Worm (Caenorhabditis elegans): Measurements from ENCODE around the gene hex-5.

ce11 chrX:14894380-14894779 lies 10.7 kb downstream of the hex-5 start:
- TF ChIP-seq aly-1 (tag; optimal IDR thresholded peaks at IDR 0.05) = no peak
- TF ChIP-seq ama-1 (optimal IDR thresholded peaks at IDR 0.05) = no peak
- TF ChIP-seq ceh-36 (tag; optimal IDR thresholded peaks at IDR 0.05) = no peak
- TF ChIP-seq flt-1 (GFP tag; IDR thresholded peaks at IDR 0.05) = no peak
- no peak for TF ChIP-seq hmg-4 (GFP tag; optimal IDR thresholded peaks at IDR 0.05)
- no peak for TF ChIP-seq ets-7 (tag; optimal IDR thresholded peaks at IDR 0.05)
- no peak for TF ChIP-seq B0310.2 (tag; optimal IDR thresholded peaks at IDR 0.05)
- TF ChIP-seq tbx-37 (GFP tag; conservative IDR thresholded peaks at IDR 0.05) = no peak

All from whole organism, early embryonic.